Fruit fly (Drosophila melanogaster) whole organism, wandering third instar larva: Measurements from ENCODE around the gene CG15365.
"Not testable (repeated sequence)": the region's sequence is repeated elsewhere in the genome, so short reads cannot be mapped to it uniquely, and the experiment has no call there.

Source experiments
- CG32264 ChIP-seq: fragments of 200-800 bp; sonication (Bioruptor generic); optimal IDR thresholded peaks from 2 replicates; lab custom pipeline; 2016; ENCODE audit warnings: missing biosample characterization, missing genetic modification characterization
- CG9705 ChIP-seq: fragments of 200-800 bp; sonication (Bioruptor generic); optimal IDR thresholded peaks from 2 replicates; lab custom pipeline; 2018; ENCODE audit warnings: missing biosample characterization, mild to moderate bottlenecking, missing genetic modification characterization
- CrebA ChIP-seq: fragments of 200-800 bp; sonication (Bioruptor generic); optimal IDR thresholded peaks from 2 replicates; lab custom pipeline; 2016; ENCODE audit warnings: missing biosample characterization, mild to moderate bottlenecking, missing genetic modification characterization, borderline replicate concordance
- Dfd ChIP-seq: fragments of >200 bp; optimal IDR thresholded peaks from 2 replicates; lab custom pipeline; 2017; ENCODE audit warnings: missing biosample characterization, missing genetic modification characterization
- Dif ChIP-seq: fragments of 200-275, 200-300 bp; sonication (Bioruptor generic); optimal IDR thresholded peaks from 2 replicates; lab custom pipeline; 2018; ENCODE audit warnings: missing biosample characterization, missing genetic modification characterization; ENCODE audit not compliant: partially characterized antibody
- GATAd ChIP-seq: sonication (Bioruptor generic); optimal IDR thresholded peaks from 2 replicates; lab custom pipeline; 2016; ENCODE audit warnings: missing biosample characterization, missing genetic modification characterization
- HLH106 ChIP-seq: fragments of 200-800 bp; optimal IDR thresholded peaks from 3 replicates; lab custom pipeline; 2019; ENCODE audit warnings: missing biosample characterization, mild to moderate bottlenecking, missing genetic modification characterization, moderate library complexity
- Hr83 ChIP-seq: fragments of 200-300 bp; sonication (Bioruptor generic); optimal IDR thresholded peaks from 2 replicates; lab custom pipeline; 2016; ENCODE audit warnings: missing biosample characterization, mild to moderate bottlenecking, missing genetic modification characterization, moderate library complexity; ENCODE audit not compliant: poor library complexity, severe bottlenecking
- Jra ChIP-seq: sonication (Bioruptor generic); optimal IDR thresholded peaks from 2 replicates; lab custom pipeline; 2016; ENCODE audit warnings: missing biosample characterization, missing genetic modification characterization
- Mio ChIP-seq: sonication (Bioruptor generic); optimal IDR thresholded peaks from 2 replicates; lab custom pipeline; 2016; ENCODE audit warnings: missing biosample characterization, missing genetic modification characterization
- Myc ChIP-seq: fragments of >200 bp; optimal IDR thresholded peaks from 2 replicates; lab custom pipeline; 2017
- OdsH ChIP-seq: fragments of 200-800 bp; sonication (Bioruptor generic); optimal IDR thresholded peaks from 2 replicates; lab custom pipeline; 2016; ENCODE audit warnings: missing biosample characterization, mild to moderate bottlenecking, missing genetic modification characterization
- Rel ChIP-seq, 2 experiments: fragments of 200-800 bp; sonication (Bioruptor generic) in 1 of 2; optimal IDR thresholded peaks; 2 replicates in 1 of 2; 3 replicates in 1 of 2; lab custom pipeline; 2016 to 2019; ENCODE audit warnings: mild to moderate bottlenecking in 2 of 2, missing biosample characterization in 2 of 2, missing genetic modification characterization in 2 of 2, moderate library complexity in 1 of 2
- Sp1 ChIP-seq: fragments of 200-800 bp; sonication (Bioruptor generic); optimal IDR thresholded peaks from 3 replicates; lab custom pipeline; 2019; ENCODE audit warnings: missing biosample characterization, mild to moderate bottlenecking, missing genetic modification characterization, moderate library complexity
- br ChIP-seq: fragments of 200-800 bp; sonication (Bioruptor generic); optimal IDR thresholded peaks from 2 replicates; lab custom pipeline; 2016; ENCODE audit warnings: missing biosample characterization, missing genetic modification characterization
- dl ChIP-seq, 2 experiments: fragments of 175-275, 200-275 bp in 1 of 2; fragments of 200-275 bp in 1 of 2; sonication (Bioruptor generic); optimal IDR thresholded peaks; lab custom pipeline; 2018; ENCODE audit warnings: mild to moderate bottlenecking in 2 of 2, missing biosample characterization in 2 of 2, missing genetic modification characterization in 2 of 2, moderate library complexity in 2 of 2; ENCODE audit not compliant: partially characterized antibody in 2 of 2, insufficient read depth in 1 of 2
- dmrt93B ChIP-seq: fragments of 200-800 bp; sonication (Bioruptor generic); optimal IDR thresholded peaks from 2 replicates; lab custom pipeline; 2018; ENCODE audit warnings: missing biosample characterization, mild to moderate bottlenecking, missing genetic modification characterization
- ey ChIP-seq: fragments of 200-800 bp; sonication (Bioruptor generic); optimal IDR thresholded peaks from 2 replicates; lab custom pipeline; 2016; ENCODE audit warnings: missing biosample characterization, missing genetic modification characterization
- foxo ChIP-seq, 2 experiments: fragments of 200-800 bp; sonication (Bioruptor generic); optimal IDR thresholded peaks; 2 replicates in 1 of 2; 3 replicates in 1 of 2; lab custom pipeline; 2016 to 2017; ENCODE audit warnings: missing biosample characterization in 2 of 2, missing genetic modification characterization in 2 of 2
- fru ChIP-seq: fragments of 200-800 bp; sonication (Bioruptor generic); optimal IDR thresholded peaks from 3 replicates; lab custom pipeline; 2016; ENCODE audit warnings: missing biosample characterization, mild to moderate bottlenecking, missing genetic modification characterization
- h ChIP-seq: fragments of 200-800 bp; sonication (Bioruptor generic); optimal IDR thresholded peaks from 3 replicates; lab custom pipeline; 2016; ENCODE audit warnings: missing biosample characterization, mild to moderate bottlenecking, missing genetic modification characterization
- jim ChIP-seq: fragments of 175-275, 200-325 bp; sonication (Bioruptor generic); optimal IDR thresholded peaks from 2 replicates; lab custom pipeline; 2016; ENCODE audit warnings: missing biosample characterization, mild to moderate bottlenecking, missing genetic modification characterization
- pan ChIP-seq: fragments of >200 bp; optimal IDR thresholded peaks from 2 replicates; lab custom pipeline; 2017
- psq ChIP-seq: fragments of 200-800 bp; sonication (Bioruptor generic); optimal IDR thresholded peaks from 3 replicates; lab custom pipeline; 2017; ENCODE audit warnings: missing biosample characterization, mild to moderate bottlenecking, missing genetic modification characterization, moderate library complexity
- rgr ChIP-seq: fragments of 200-800 bp; sonication (Bioruptor generic); optimal IDR thresholded peaks from 3 replicates; lab custom pipeline; 2016; ENCODE audit warnings: missing biosample characterization, mild to moderate bottlenecking, missing genetic modification characterization
- sage ChIP-seq: fragments of 200-800 bp; sonication (Bioruptor generic); optimal IDR thresholded peaks from 2 replicates; lab custom pipeline; 2016; ENCODE audit warnings: missing biosample characterization, mild to moderate bottlenecking, missing genetic modification characterization
- sv ChIP-seq: fragments of 200-800 bp; sonication (Bioruptor generic); optimal IDR thresholded peaks from 3 replicates; lab custom pipeline; 2016; ENCODE audit warnings: missing biosample characterization, missing genetic modification characterization
- tai ChIP-seq: sonication (Bioruptor generic); optimal IDR thresholded peaks from 2 replicates; lab custom pipeline; 2016; ENCODE audit warnings: missing biosample characterization, missing genetic modification characterization
- usp ChIP-seq: fragments of >200 bp; optimal IDR thresholded peaks from 2 replicates; lab custom pipeline; 2017; ENCODE audit warnings: missing biosample characterization, missing genetic modification characterization
- woc ChIP-seq: sonication (Bioruptor generic); optimal IDR thresholded peaks from 2 replicates; lab custom pipeline; 2016; ENCODE audit warnings: missing biosample characterization, mild to moderate bottlenecking, missing genetic modification characterization

Gene CG15365

dm6 chrX:9090057-9090358 is 22.2 kb upstream of the CG15365 start:
- TF ChIP-seq Mio (GFP tag; lab: Kevin White, UChicago) (no peak), CrebA (GFP tag; lab: Kevin White, UChicago) (no peak)
- TF ChIP-seq, all 38 proteins: peak for 0

DNA sequence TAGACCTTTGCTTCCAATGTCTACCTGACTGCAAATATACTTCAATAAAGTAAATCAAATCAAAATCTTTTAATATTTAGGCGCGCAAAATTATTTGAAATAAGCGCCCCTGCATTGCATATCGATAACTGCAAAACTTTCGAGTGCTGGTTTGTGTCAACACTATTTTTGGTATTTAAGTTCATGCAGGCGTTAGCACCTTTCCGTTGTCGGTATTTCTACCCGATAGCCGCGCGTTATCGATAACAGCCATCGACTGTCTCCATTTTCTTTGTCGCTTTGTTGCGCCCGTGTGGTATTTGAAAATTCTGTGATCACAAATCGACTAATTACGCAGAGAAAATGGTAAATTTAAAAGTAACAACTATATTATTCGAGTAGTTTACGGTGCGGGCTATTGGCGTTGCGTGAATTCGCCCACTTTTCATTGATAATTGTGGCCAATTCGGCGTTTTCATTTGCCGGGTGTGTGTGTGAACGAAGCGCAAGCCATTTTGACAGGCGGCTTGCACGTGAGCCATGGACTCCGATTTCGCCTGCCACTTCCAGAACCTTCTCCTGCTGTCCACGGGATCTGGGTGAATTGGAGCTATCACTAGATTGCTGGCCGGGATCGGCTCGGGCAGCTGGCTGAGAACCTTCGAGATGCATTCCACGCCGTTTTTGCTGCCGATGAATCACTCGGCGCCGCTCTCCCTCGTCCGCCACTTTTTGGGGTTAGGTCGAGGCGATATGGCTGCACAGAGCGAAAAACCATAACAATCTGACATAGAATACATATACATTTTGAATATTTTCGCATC is 21.7 kb upstream of the CG15365 start, which contains the start of gene CCT2:
CCT2 (plus strand) TSS at position 260 of the 803 bp plus-strand sequence.
- TF ChIP-seq psq (GFP tag; lab: Kevin White, UChicago), result no peak
- no peak for TF ChIP-seq Dfd (GFP tag; lab: Kevin White, UChicago)
- peak; percentile 4 for TF ChIP-seq HLH106
- TF ChIP-seq Rel (GFP tag; optimal IDR thresholded peaks at IDR 0.05; lab: Kevin White, UChicago), result no peak
- TF ChIP-seq Rel (tag; optimal IDR thresholded peaks at IDR 0.05; lab: Kevin White, UChicago), result peak; percentile 5

dm6 chrX:9087920-9088417 is 20.2 kb upstream of the CG15365 start, which contains the start of gene CG6999:
Gene CG6999, plus strand, starts transcription at chrX:9088367.
- not testable (repeated sequence) for TF ChIP-seq ey (GFP tag; lab: Kevin White, UChicago); jim; HLH106

DNA sequence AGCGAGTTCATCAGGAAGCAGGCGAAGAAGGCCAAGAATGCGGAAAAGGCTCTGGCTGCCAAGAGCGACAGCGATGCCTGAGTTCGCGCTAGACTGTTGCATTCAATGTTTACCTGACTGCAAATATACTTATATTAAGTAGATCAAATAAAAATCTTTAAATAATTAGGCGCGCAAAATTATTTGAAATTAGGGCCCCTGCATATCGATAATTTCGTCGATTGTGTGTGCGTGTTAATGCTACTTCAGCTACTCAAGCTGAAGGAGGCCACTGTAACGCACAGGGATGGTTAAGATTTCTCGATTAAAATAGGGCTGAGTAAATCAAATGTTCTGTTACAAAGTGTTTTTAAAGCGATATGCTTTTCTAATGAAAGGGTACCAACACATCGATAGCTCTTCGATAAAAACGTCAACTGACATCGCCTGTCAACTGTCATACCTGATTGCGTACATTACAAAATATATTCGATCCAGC is 19.0 kb upstream of the CG15365 start, which contains the start of gene CG32706:
CG32706 (plus strand) TSS at position 428 of the 478 bp plus-strand sequence.
- not testable (repeated sequence) for TF ChIP-seq OdsH; Mio (GFP tag; lab: Kevin White, UChicago); woc
- TF ChIP-seq, all 38 proteins: peak for 0; not testable (repeated sequence) for 38

dm6 chrX:9085726-9086125 is 17.9 kb upstream of the CG15365 start, which contains the start of gene CG32708:
Gene CG32708, plus strand, starts transcription at chrX:9085932.
- TF ChIP-seq HLH106 (peak; percentile 2), br (GFP tag; lab: Kevin White, UChicago) (no peak)

DNA sequence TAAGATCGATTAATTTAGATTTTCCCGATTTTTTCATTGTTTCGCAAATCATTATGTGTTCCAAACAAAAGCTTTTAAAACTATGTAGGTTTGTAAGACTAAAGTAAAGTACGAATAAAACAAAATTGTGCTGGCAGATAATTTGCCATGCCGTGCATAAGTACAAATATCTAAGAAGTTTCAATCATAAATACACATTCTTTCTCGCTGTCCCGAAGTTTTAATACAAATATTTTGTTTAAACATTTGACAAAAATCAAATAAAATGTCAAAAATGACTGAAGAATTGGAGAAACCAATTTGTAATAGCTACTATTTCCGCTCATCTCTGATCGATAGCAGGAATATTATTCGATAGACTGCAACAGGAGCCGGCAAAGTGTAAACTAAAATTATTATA is 14.8 kb upstream of the CG15365 start, which contains the start of gene APC4:
APC4 (plus strand) TSS at position 332 of the 400 bp plus-strand sequence.
- TF ChIP-seq ey (GFP tag; lab: Kevin White, UChicago) (peak; percentile 41), psq (GFP tag; lab: Kevin White, UChicago) (peak; percentile 25), rgr (GFP tag; lab: Kevin White, UChicago) (peak; percentile 32), br (GFP tag; lab: Kevin White, UChicago) (no peak), tai (GFP tag; lab: Kevin White, UChicago) (no peak), Sp1 (GFP tag; lab: Kevin White, UChicago) (peak; percentile 55), usp (GFP tag; lab: Kevin White, UChicago) (no peak), sv (GFP tag; lab: Kevin White, UChicago) (no peak), CG9705 (peak; percentile 29), dl (GFP tag; optimal IDR thresholded peaks at IDR 0.05; lab: Kevin White, UChicago; ENCODE audit: insufficient read depth in 1 of 2, partially characterized antibody in 2 of 2) (no peak), HLH106 (peak; percentile 52), h (GFP tag; lab: Kevin White, UChicago) (peak; percentile 28), woc (peak; percentile 82), Myc (lab: Kevin White, UChicago) (peak; percentile 96), Jra (GFP tag; lab: Kevin White, UChicago) (no peak), Hr83 (GFP tag; lab: Kevin White, UChicago) (no peak), GATAd (GFP tag; lab: Kevin White, UChicago) (no peak), CrebA (GFP tag; lab: Kevin White, UChicago) (no peak), sage (GFP tag; lab: Kevin White, UChicago) (no peak), fru (GFP tag; lab: Kevin White, UChicago) (peak; percentile 58), CG32264 (GFP tag; lab: Kevin White, UChicago) (no peak), pan (lab: Kevin White, UChicago) (no peak), foxo (GFP tag; optimal IDR thresholded peaks at IDR 0.05; lab: Kevin White, UChicago) (peak in 1 of 2 experiments; percentile 40), dmrt93B (GFP tag; lab: Kevin White, UChicago) (no peak), Dif (no peak)
